Worm (Caenorhabditis elegans): Measurements from ENCODE around the gene str-211.

DNA sequence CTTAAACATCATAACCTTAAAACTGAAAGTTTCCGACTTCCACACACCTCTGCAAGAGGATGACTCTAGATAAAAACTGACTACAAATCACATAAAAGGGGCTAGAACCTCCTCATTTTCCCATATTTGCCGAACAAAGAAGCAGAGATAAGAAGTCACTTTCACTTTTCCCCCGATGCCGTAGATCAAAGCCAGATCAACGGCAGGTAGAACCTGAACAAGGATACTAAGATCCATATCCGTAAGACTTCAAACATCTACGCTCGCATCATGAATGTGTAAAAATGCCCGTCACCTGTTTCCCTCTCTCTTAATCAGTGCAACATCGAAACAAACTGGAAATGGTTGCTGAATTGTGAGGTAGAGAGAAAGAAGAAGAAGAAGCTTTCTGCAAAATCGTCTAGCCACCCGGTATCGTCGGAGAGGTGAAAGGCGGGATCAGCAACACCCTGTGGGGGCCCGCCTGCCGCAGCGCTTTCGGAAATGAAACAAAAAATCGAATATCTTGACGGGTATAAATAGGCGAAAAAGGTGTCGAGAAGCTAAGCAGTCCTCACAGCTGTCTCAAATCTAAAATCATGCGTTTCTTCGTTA, 25.4 kb downstream of the str-211 start, which contains the start of gene C02E7.6:
- TF ChIP-seq W03F9.2 (tag; optimal IDR thresholded peaks at IDR 0.05) (no peak), him-1 (tag; optimal IDR thresholded peaks at IDR 0.05) (no peak), dao-5 (tag; optimal IDR thresholded peaks at IDR 0.05) (no peak)

All from whole organism, L4/young adult.